Fruit fly (Drosophila melanogaster) whole organism, prepupa: ENCODE measurements around the gene CG8173.
A peak's percentile ranks its signal among the peaks of the same experiment; 100 is the strongest.

Source experiments
- CG10631 ChIP-seq: fragments of 200-800 bp; sonication (Bioruptor generic); optimal IDR thresholded peaks from 2 replicates; lab custom pipeline; 2016; ENCODE audit warnings: missing biosample characterization, missing genetic modification characterization
- CG10669 ChIP-seq: fragments of 200-800 bp; sonication (Bioruptor generic); optimal IDR thresholded peaks from 3 replicates; lab custom pipeline; 2018; ENCODE audit warnings: missing biosample characterization, mild to moderate bottlenecking, missing genetic modification characterization, moderate library complexity
- CG11294 ChIP-seq: fragments of 200-800 bp; sonication (Bioruptor generic); IDR thresholded peaks from 2 replicates; pipeline ENCODE4 v1.3.6; 2022; ENCODE audit warnings: missing biosample characterization, missing genetic modification characterization
- CG11762 ChIP-seq: fragments of 200-800 bp; sonication (Bioruptor generic); optimal IDR thresholded peaks from 3 replicates; lab custom pipeline; 2016; ENCODE audit warnings: missing biosample characterization, missing genetic modification characterization; ENCODE audit not compliant: insufficient read depth
- CG15336 ChIP-seq: fragments of 200-800 bp; sonication (Bioruptor generic); IDR thresholded peaks from 2 replicates; pipeline ENCODE4 v1.3.6; 2022; ENCODE audit warnings: missing biosample characterization, missing genetic modification characterization
- CG1621 ChIP-seq: fragments of 200-800 bp; sonication (Bioruptor generic); optimal IDR thresholded peaks from 3 replicates; lab custom pipeline; 2018; ENCODE audit warnings: missing biosample characterization, mild to moderate bottlenecking, missing genetic modification characterization
- CG16779 ChIP-seq: fragments of 200-800 bp; sonication (Bioruptor generic); optimal IDR thresholded peaks from 3 replicates; lab custom pipeline; 2017; ENCODE audit warnings: missing biosample characterization, mild to moderate bottlenecking, missing genetic modification characterization
- CG3032 ChIP-seq: fragments of 200-800 bp; optimal IDR thresholded peaks from 2 replicates; lab custom pipeline; 2019; ENCODE audit warnings: missing biosample characterization, mild to moderate bottlenecking, missing genetic modification characterization, moderate library complexity
- CG31627 ChIP-seq: fragments of 200-800 bp; sonication (Bioruptor generic); optimal IDR thresholded peaks from 3 replicates; lab custom pipeline; 2016; ENCODE audit warnings: missing biosample characterization, missing genetic modification characterization
- CG32006 ChIP-seq: fragments of 200-800 bp; sonication (Bioruptor generic); optimal IDR thresholded peaks from 3 replicates; lab custom pipeline; 2017; ENCODE audit warnings: missing biosample characterization, mild to moderate bottlenecking, missing genetic modification characterization
- CG34406 ChIP-seq: fragments of 200-800 bp; sonication (Bioruptor generic); optimal IDR thresholded peaks from 3 replicates; lab custom pipeline; 2016; ENCODE audit warnings: missing biosample characterization, missing genetic modification characterization
- CG3919 ChIP-seq: fragments of 200-800 bp; sonication (Bioruptor generic); optimal IDR thresholded peaks from 3 replicates; lab custom pipeline; 2016; ENCODE audit warnings: missing biosample characterization, missing genetic modification characterization
- CG4318 ChIP-seq: fragments of 200-800 bp; sonication (Bioruptor generic); optimal IDR thresholded peaks from 3 replicates; lab custom pipeline; 2017; ENCODE audit warnings: missing biosample characterization, mild to moderate bottlenecking, missing genetic modification characterization
- CG6276 ChIP-seq: fragments of 200-800 bp; sonication (Bioruptor generic); optimal IDR thresholded peaks from 2 replicates; lab custom pipeline; 2017; ENCODE audit warnings: missing biosample characterization, mild to moderate bottlenecking, missing genetic modification characterization
- CG6792 ChIP-seq: fragments of 200-800 bp; sonication (Bioruptor generic); optimal IDR thresholded peaks from 3 replicates; lab custom pipeline; 2016; ENCODE audit warnings: missing biosample characterization, missing genetic modification characterization
- CG6808 ChIP-seq: fragments of 200-800 bp; sonication (Bioruptor generic); optimal IDR thresholded peaks from 3 replicates; lab custom pipeline; 2017; ENCODE audit warnings: missing biosample characterization, missing genetic modification characterization, mild to moderate bottlenecking, moderate library complexity, missing genetic modification reagents
- CG6854 ChIP-seq: fragments of 200-800 bp; sonication (Bioruptor generic); optimal IDR thresholded peaks from 2 replicates; lab custom pipeline; 2017; ENCODE audit warnings: missing biosample characterization, mild to moderate bottlenecking, missing genetic modification characterization
- CG7368 ChIP-seq: fragments of 200-800 bp; sonication (Bioruptor generic); optimal IDR thresholded peaks from 3 replicates; lab custom pipeline; 2016; ENCODE audit warnings: missing biosample characterization, missing genetic modification characterization
- CG8119 ChIP-seq: fragments of 200-800 bp; sonication (Bioruptor generic); IDR thresholded peaks from 3 replicates; pipeline ENCODE4 v1.3.6; 2022; ENCODE audit warnings: missing biosample characterization, missing genetic modification characterization
- CG8319 ChIP-seq: fragments of 200-800 bp; sonication (Bioruptor generic); optimal IDR thresholded peaks from 3 replicates; lab custom pipeline; 2016; ENCODE audit warnings: missing biosample characterization, missing genetic modification characterization
- CG8632 ChIP-seq: fragments of 200-800 bp; sonication (Bioruptor generic); optimal IDR thresholded peaks from 3 replicates; lab custom pipeline; 2016; ENCODE audit warnings: missing biosample characterization, missing genetic modification characterization
- CG9139 ChIP-seq: fragments of 200-800 bp; sonication (Bioruptor generic); optimal IDR thresholded peaks from 3 replicates; lab custom pipeline; 2017; ENCODE audit warnings: missing biosample characterization, mild to moderate bottlenecking, missing genetic modification characterization
- Eip75B ChIP-seq: fragments of 200-800 bp; sonication (Bioruptor generic); optimal IDR thresholded peaks from 3 replicates; lab custom pipeline; 2016; ENCODE audit warnings: missing biosample characterization, missing genetic modification characterization
- Eip78C ChIP-seq: fragments of 200-800 bp; sonication (Bioruptor generic); peaks from one replicate; lab custom pipeline; 2016; ENCODE audit warnings: missing biosample characterization, missing genetic modification characterization
- Ets21C ChIP-seq: fragments of 200-800 bp; sonication (Bioruptor generic); optimal IDR thresholded peaks from 3 replicates; lab custom pipeline; 2016; ENCODE audit warnings: missing biosample characterization, missing genetic modification characterization
- Ets96B ChIP-seq: fragments of 200-800 bp; optimal IDR thresholded peaks from 2 replicates; lab custom pipeline; 2019; ENCODE audit warnings: missing biosample characterization, mild to moderate bottlenecking, missing genetic modification characterization, moderate library complexity
- Gug ChIP-seq: fragments of 200-800 bp; sonication (Bioruptor generic); IDR thresholded peaks from 2 replicates; pipeline ENCODE4 v1.3.6; 2022; ENCODE audit warnings: missing biosample characterization, missing genetic modification characterization
- Hr38 ChIP-seq: sonication (Bioruptor generic); optimal IDR thresholded peaks from 2 replicates; lab custom pipeline; 2016; ENCODE audit warnings: missing biosample characterization, missing genetic modification characterization
- Hr39 ChIP-seq: fragments of 200-800 bp; sonication (Bioruptor generic); optimal IDR thresholded peaks from 2 replicates; lab custom pipeline; 2016; ENCODE audit warnings: missing biosample characterization, missing genetic modification characterization
- Hr4 ChIP-seq: fragments of 200-800 bp; sonication (Bioruptor generic); optimal IDR thresholded peaks from 3 replicates; lab custom pipeline; 2016; ENCODE audit warnings: missing biosample characterization, missing genetic modification characterization
- Lpt ChIP-seq: fragments of 200-800 bp; sonication (Bioruptor generic); optimal IDR thresholded peaks from 3 replicates; lab custom pipeline; 2016; ENCODE audit warnings: missing biosample characterization, missing genetic modification characterization
- Met ChIP-seq: fragments of 200-800 bp; sonication (Bioruptor generic); optimal IDR thresholded peaks from 3 replicates; lab custom pipeline; 2016; ENCODE audit warnings: missing biosample characterization, missing genetic modification characterization
- OdsH ChIP-seq: fragments of 200-800 bp; sonication (Bioruptor generic); optimal IDR thresholded peaks from 3 replicates; lab custom pipeline; 2016; ENCODE audit warnings: missing biosample characterization, missing genetic modification characterization
- Smox ChIP-seq: fragments of 200-800 bp; sonication (Bioruptor generic); optimal IDR thresholded peaks from 3 replicates; lab custom pipeline; 2016; ENCODE audit warnings: missing biosample characterization, missing genetic modification characterization
- Sox102F ChIP-seq: fragments of 200-800 bp; sonication (Bioruptor generic); optimal IDR thresholded peaks from 2 replicates; lab custom pipeline; 2016; ENCODE audit warnings: missing biosample characterization, mild to moderate bottlenecking, missing genetic modification characterization
- Sox14 ChIP-seq: fragments of 200-800 bp; sonication (Bioruptor generic); optimal IDR thresholded peaks from 3 replicates; lab custom pipeline; 2016; ENCODE audit warnings: missing biosample characterization, missing genetic modification characterization
- achi ChIP-seq: fragments of 200-800 bp; sonication (Bioruptor generic); optimal IDR thresholded peaks from 3 replicates; lab custom pipeline; 2016; ENCODE audit warnings: missing biosample characterization, missing genetic modification characterization
- acj6 ChIP-seq: fragments of 200-800 bp; sonication (Bioruptor generic); optimal IDR thresholded peaks from 3 replicates; lab custom pipeline; 2016; ENCODE audit warnings: missing biosample characterization, missing genetic modification characterization
- cyc ChIP-seq: fragments of 200-800 bp; sonication (Bioruptor generic); optimal IDR thresholded peaks from 3 replicates; lab custom pipeline; 2016; ENCODE audit warnings: missing biosample characterization, missing genetic modification characterization
- dac ChIP-seq: fragments of 200-800 bp; sonication (Bioruptor generic); optimal IDR thresholded peaks from 2 replicates; lab custom pipeline; 2017; ENCODE audit warnings: missing biosample characterization, mild to moderate bottlenecking, missing genetic modification characterization
- dsx ChIP-seq: fragments of 200-800 bp; optimal IDR thresholded peaks from 3 replicates; lab custom pipeline; 2019; ENCODE audit warnings: missing biosample characterization, mild to moderate bottlenecking, missing genetic modification characterization, moderate library complexity; ENCODE audit not compliant: poor library complexity, severe bottlenecking
- eg ChIP-seq: fragments of 200-800 bp; sonication (Bioruptor generic); IDR thresholded peaks from 3 replicates; pipeline ENCODE4 v1.3.6; 2022; ENCODE audit warnings: missing biosample characterization, missing genetic modification characterization
- esn ChIP-seq: fragments of 200-800 bp; sonication (Bioruptor generic); optimal IDR thresholded peaks from 2 replicates; lab custom pipeline; 2016; ENCODE audit warnings: missing biosample characterization, mild to moderate bottlenecking, missing genetic modification characterization, moderate library complexity
- fd85E ChIP-seq: fragments of 200-800 bp; sonication (Bioruptor generic); optimal IDR thresholded peaks from 3 replicates; lab custom pipeline; 2016; ENCODE audit warnings: missing biosample characterization, missing genetic modification characterization
- fkh ChIP-seq: fragments of 200-800 bp; sonication (Bioruptor generic); optimal IDR thresholded peaks from 3 replicates; lab custom pipeline; 2017; ENCODE audit warnings: missing biosample characterization, mild to moderate bottlenecking, missing genetic modification characterization, moderate library complexity
- lz ChIP-seq: fragments of 200-800 bp; sonication (Bioruptor generic); optimal IDR thresholded peaks from 3 replicates; lab custom pipeline; 2016; ENCODE audit warnings: missing biosample characterization, missing genetic modification characterization
- net ChIP-seq: fragments of 200-800 bp; sonication (Bioruptor generic); optimal IDR thresholded peaks from 3 replicates; lab custom pipeline; 2016; ENCODE audit warnings: missing biosample characterization, missing genetic modification characterization
- pdm3 ChIP-seq: fragments of 200-800 bp; sonication (Bioruptor generic); optimal IDR thresholded peaks from 3 replicates; lab custom pipeline; 2016; ENCODE audit warnings: missing biosample characterization, missing genetic modification characterization
- salr ChIP-seq, 2 experiments: fragments of 200-800 bp; sonication (Bioruptor generic); optimal IDR thresholded peaks; 3 replicates each; lab custom pipeline; 2016 to 2018; ENCODE audit warnings: missing biosample characterization in 2 of 2, missing genetic modification characterization in 2 of 2, mild to moderate bottlenecking in 1 of 2
- ss ChIP-seq, 2 experiments: fragments of 200-800 bp; sonication (Bioruptor generic); optimal IDR thresholded peaks; 2 replicates in 1 of 2; 3 replicates in 1 of 2; lab custom pipeline; 2017 to 2018; ENCODE audit warnings: mild to moderate bottlenecking in 2 of 2, missing biosample characterization in 2 of 2, missing genetic modification characterization in 2 of 2, moderate library complexity in 1 of 2
- svp ChIP-seq: fragments of 200-800 bp; sonication (Bioruptor generic); peaks from one replicate; lab custom pipeline; 2016; ENCODE audit warnings: missing biosample characterization, missing genetic modification characterization
- vri ChIP-seq: fragments of 200-800 bp; sonication (Bioruptor generic); optimal IDR thresholded peaks from 3 replicates; lab custom pipeline; 2016; ENCODE audit warnings: missing biosample characterization, mild to moderate bottlenecking, missing genetic modification characterization

CG8173 gene

dm6 chrX:17745705-17746416 lies 36.4 kb upstream of the CG8173 start:
- peak; percentile 9 for TF ChIP-seq CG34406 (GFP tag; lab: Kevin White, UChicago)
- no peak for TF ChIP-seq cyc (GFP tag; lab: Kevin White, UChicago)
- peak in 1 of 2 experiments; percentile 2 for TF ChIP-seq salr (GFP tag; optimal IDR thresholded peaks at IDR 0.05; lab: Kevin White, UChicago)
- TF ChIP-seq Ets21C, result no peak
- peak; percentile 78 for TF ChIP-seq svp
- TF ChIP-seq CG6854 (GFP tag; lab: Kevin White, UChicago), result peak; percentile 33
- peak; percentile 39 for TF ChIP-seq CG3032 (tag; lab: Kevin White, UChicago)
- peak; percentile 36 for TF ChIP-seq Met (GFP tag; lab: Kevin White, UChicago)
- no peak for TF ChIP-seq Hr38
- TF ChIP-seq CG4318 (GFP tag; lab: Kevin White, UChicago), result no peak
- TF ChIP-seq pdm3, result no peak
- peak; percentile 22 for TF ChIP-seq Hr39 (GFP tag; lab: Kevin White, UChicago)
- peak; percentile 37 for TF ChIP-seq CG6808 (GFP tag; lab: Kevin White, UChicago)
- TF ChIP-seq CG6276 (GFP tag; lab: Kevin White, UChicago), result no peak
- TF ChIP-seq CG3919 (GFP tag; lab: Kevin White, UChicago), result peak; percentile 28
- TF ChIP-seq CG8319, result no peak
- TF ChIP-seq CG9139 (GFP tag; lab: Kevin White, UChicago), result no peak
- peak; percentile 39 for TF ChIP-seq Sox102F (GFP tag; lab: Kevin White, UChicago)
- TF ChIP-seq ss (GFP tag; optimal IDR thresholded peaks at IDR 0.05; lab: Kevin White, UChicago), result peak; percentile 58 to 62
- TF ChIP-seq CG31627 (GFP tag; lab: Kevin White, UChicago), result peak; percentile 18
- no peak for TF ChIP-seq CG11762 (GFP tag; lab: Kevin White, UChicago)
- no peak for TF ChIP-seq eg (GFP tag; lab: Robert Waterston, UW)
- peak; percentile 50 for TF ChIP-seq CG10631 (GFP tag; lab: Kevin White, UChicago)
- TF ChIP-seq CG11294 (GFP tag; lab: Robert Waterston, UW), result no peak
- TF ChIP-seq achi, result peak; percentile 29
- no peak for TF ChIP-seq CG8632 (GFP tag; lab: Kevin White, UChicago)
- peak; percentile 16 for TF ChIP-seq acj6
- no peak for TF ChIP-seq CG15336 (GFP tag; lab: Robert Waterston, UW)
- TF ChIP-seq fkh (GFP tag; lab: Kevin White, UChicago), result no peak
- no peak for TF ChIP-seq dac
- no peak for TF ChIP-seq CG7368 (GFP tag; lab: Kevin White, UChicago)
- TF ChIP-seq CG32006, result no peak
- TF ChIP-seq Smox (GFP tag; lab: Kevin White, UChicago), result peak; percentile 52
- TF ChIP-seq dsx (GFP tag; lab: Kevin White, UChicago), result peak; percentile 47
- peak; percentile 48; the same call in 1 of the 3 replicates for TF ChIP-seq CG8119 (GFP tag; lab: Robert Waterston, UW)
- peak; percentile 20 for TF ChIP-seq Ets96B (tag; lab: Kevin White, UChicago)
- TF ChIP-seq fd85E (GFP tag; lab: Kevin White, UChicago), result no peak
- peak; percentile 30 for TF ChIP-seq lz (GFP tag; lab: Kevin White, UChicago)
- TF ChIP-seq vri (GFP tag; lab: Kevin White, UChicago), result no peak
- TF ChIP-seq Hr4 (GFP tag; lab: Kevin White, UChicago), result no peak
- TF ChIP-seq net, result no peak
- no peak for TF ChIP-seq Lpt (GFP tag; lab: Kevin White, UChicago)
- no peak for TF ChIP-seq Sox14
- TF ChIP-seq OdsH (GFP tag; lab: Kevin White, UChicago), result peak; percentile 67
- peak; percentile 56 for TF ChIP-seq esn (GFP tag; lab: Kevin White, UChicago)
- TF ChIP-seq CG1621 (tag; lab: Kevin White, UChicago), result peak; percentile 21
- no peak for TF ChIP-seq CG6792
- TF ChIP-seq Gug (GFP tag; lab: Robert Waterston, UW), result no peak
- no peak for TF ChIP-seq CG16779 (tag; lab: Kevin White, UChicago)
- TF ChIP-seq Eip75B (GFP tag; lab: Kevin White, UChicago), result no peak
- peak; percentile 91 for TF ChIP-seq Eip78C
- peak; percentile 29 for TF ChIP-seq CG10669 (GFP tag; lab: Kevin White, UChicago)
